Fruit fly (Drosophila melanogaster) whole organism, embryonic: ENCODE measurements around the gene Sgs5.

Source experiments
- Atf-2 ChIP-seq: fragments of 200-800 bp; sonication (Bioruptor generic); optimal IDR thresholded peaks from 2 replicates; lab custom pipeline; 2016; ENCODE audit warnings: missing biosample characterization, missing genetic modification characterization
- Awh ChIP-seq: fragments of 200-800 bp; sonication (Bioruptor generic); IDR thresholded peaks from 2 replicates; pipeline ENCODE4, ENCODE4 v1.3.6; 2022; ENCODE audit warnings: missing biosample characterization, missing genetic modification characterization
- Bteb2 ChIP-seq: fragments of 200-800 bp; sonication (Bioruptor generic); optimal IDR thresholded peaks from 2 replicates; lab custom pipeline; 2016; ENCODE audit warnings: missing biosample characterization, missing genetic modification characterization
- C15 ChIP-seq: fragments of 200-800 bp; sonication (Bioruptor generic); IDR thresholded peaks from 3 replicates; pipeline ENCODE4 v1.3.6; 2022; ENCODE audit warnings: missing biosample characterization, missing genetic modification characterization
- CG12769 ChIP-seq: fragments of 200-800 bp; sonication (Bioruptor generic); optimal IDR thresholded peaks from 2 replicates; lab custom pipeline; 2019; ENCODE audit warnings: missing biosample characterization, mild to moderate bottlenecking, missing genetic modification characterization, moderate library complexity
- CG12942 ChIP-seq: fragments of 200-800 bp; sonication (Bioruptor generic); optimal IDR thresholded peaks from 3 replicates; lab custom pipeline; 2016; ENCODE audit warnings: missing biosample characterization, missing genetic modification characterization
- CG15514 ChIP-seq: fragments of 200-800 bp; sonication (Bioruptor generic); optimal IDR thresholded peaks from 3 replicates; lab custom pipeline; 2017; ENCODE audit warnings: missing biosample characterization, missing genetic modification characterization, mild to moderate bottlenecking, moderate library complexity, missing genetic modification reagents
- CG16863 ChIP-seq: fragments of 200-800 bp; sonication (Bioruptor generic); optimal IDR thresholded peaks from 3 replicates; lab custom pipeline; 2016; ENCODE audit warnings: missing biosample characterization, missing genetic modification characterization
- CG17328 ChIP-seq: fragments of 200-800 bp; sonication (Bioruptor generic); IDR thresholded peaks from 2 replicates; pipeline ENCODE4 v1.3.6; 2022; ENCODE audit warnings: missing biosample characterization, missing genetic modification characterization
- CG17912 ChIP-seq: fragments of 200-800 bp; sonication (Bioruptor generic); optimal IDR thresholded peaks from 2 replicates; lab custom pipeline; 2018; ENCODE audit warnings: missing biosample characterization, mild to moderate bottlenecking, missing genetic modification characterization
- CG2129 ChIP-seq: fragments of 200-800 bp; sonication (Bioruptor generic); IDR thresholded peaks from 2 replicates; pipeline ENCODE4 v1.3.6; 2022; ENCODE audit warnings: missing biosample characterization, missing genetic modification characterization; ENCODE audit not compliant: partially characterized antibody
- CG2712 ChIP-seq: fragments of 200-800 bp; optimal IDR thresholded peaks from 3 replicates; lab custom pipeline; 2019; ENCODE audit warnings: missing biosample characterization, mild to moderate bottlenecking, missing genetic modification characterization, moderate library complexity
- CG3838 ChIP-seq: fragments of 200-800 bp; sonication (Bioruptor generic); optimal IDR thresholded peaks from 3 replicates; lab custom pipeline; 2016; ENCODE audit warnings: missing biosample characterization, missing genetic modification characterization
- CG4328 ChIP-seq: fragments of 200-800 bp; sonication (Bioruptor generic); optimal IDR thresholded peaks from 3 replicates; lab custom pipeline; 2017; ENCODE audit warnings: missing biosample characterization, missing genetic modification reagents, missing genetic modification characterization
- CG4707 ChIP-seq: fragments of 200-800 bp; sonication (Bioruptor generic); optimal IDR thresholded peaks from 2 replicates; lab custom pipeline; 2018; ENCODE audit warnings: missing biosample characterization, mild to moderate bottlenecking, missing genetic modification characterization, moderate library complexity
- CG4730 ChIP-seq: fragments of 200-800 bp; sonication (Bioruptor generic); IDR thresholded peaks from 2 replicates; pipeline ENCODE4 v1.3.6; 2022; ENCODE audit warnings: missing biosample characterization, missing genetic modification characterization
- CG5953 ChIP-seq: fragments of 200-800 bp; sonication (Bioruptor generic); IDR thresholded peaks from 2 replicates; pipeline ENCODE4 v1.3.6; 2022; ENCODE audit warnings: missing biosample characterization, missing genetic modification characterization
- CG6813 ChIP-seq: fragments of 200-800 bp; sonication (Bioruptor generic); optimal IDR thresholded peaks from 2 replicates; lab custom pipeline; 2017; ENCODE audit warnings: missing biosample characterization, missing genetic modification characterization, mild to moderate bottlenecking, moderate library complexity, missing genetic modification reagents
- CG8924 ChIP-seq: fragments of 200-800 bp; optimal IDR thresholded peaks from 3 replicates; lab custom pipeline; 2019; ENCODE audit warnings: missing biosample characterization, mild to moderate bottlenecking, missing genetic modification characterization, moderate library complexity
- Dp ChIP-seq: fragments of 200-800 bp; sonication (Bioruptor generic); optimal IDR thresholded peaks from 2 replicates; lab custom pipeline; 2018; ENCODE audit warnings: missing biosample characterization, mild to moderate bottlenecking, missing genetic modification characterization, moderate library complexity
- Gsc ChIP-seq: fragments of 200-800 bp; sonication (Bioruptor generic); IDR thresholded peaks from 2 replicates; pipeline ENCODE4 v1.3.6; 2022; ENCODE audit warnings: missing biosample characterization, missing genetic modification characterization
- Kr ChIP-seq: fragments of 200-800 bp; sonication (Bioruptor generic); optimal IDR thresholded peaks from 2 replicates; lab custom pipeline; 2017; ENCODE audit warnings: missing biosample characterization, mild to moderate bottlenecking, missing genetic modification characterization
- Pdp1 ChIP-seq, 2 experiments: fragments of 200-800 bp; sonication (Bioruptor generic); optimal IDR thresholded peaks; 3 replicates each; lab custom pipeline; 2016; ENCODE audit warnings: missing biosample characterization in 2 of 2, missing genetic modification characterization in 2 of 2, mild to moderate bottlenecking in 1 of 2, moderate library complexity in 1 of 2
- Poxn ChIP-seq: fragments of 200-800 bp; sonication (Bioruptor generic); IDR thresholded peaks from 2 replicates; pipeline ENCODE4 v1.3.6; 2022; ENCODE audit warnings: missing biosample characterization, missing genetic modification characterization
- Ptx1 ChIP-seq: fragments of 200-800 bp; sonication (Bioruptor generic); IDR thresholded peaks from 2 replicates; pipeline ENCODE4 v1.3.6; 2022; ENCODE audit warnings: missing biosample characterization, missing genetic modification characterization
- Scr ChIP-seq: fragments of 200-800 bp; sonication (Bioruptor generic); IDR thresholded peaks from 2 replicates; pipeline ENCODE4 v1.3.6; 2022; ENCODE audit warnings: missing biosample characterization, missing genetic modification characterization; ENCODE audit not compliant: partially characterized antibody
- Sry-β ChIP-seq: fragments of 200-800 bp; sonication (Bioruptor generic); optimal IDR thresholded peaks from 2 replicates; lab custom pipeline; 2018; ENCODE audit warnings: missing biosample characterization, mild to moderate bottlenecking, missing genetic modification characterization, moderate library complexity
- al ChIP-seq: fragments of 200-800 bp; sonication (Bioruptor generic); IDR thresholded peaks from 2 replicates; pipeline ENCODE4 v1.3.6; 2022; ENCODE audit warnings: missing biosample characterization, missing genetic modification characterization
- chinmo ChIP-seq: fragments of 200-800 bp; sonication (Bioruptor generic); IDR thresholded peaks from 4 replicates; pipeline ENCODE4 v1.3.6; 2022; ENCODE audit warnings: missing biosample characterization, missing genetic modification characterization; ENCODE audit not compliant: partially characterized antibody
- dati ChIP-seq: fragments of 200-800 bp; sonication (Bioruptor generic); IDR thresholded peaks from 2 replicates; pipeline ENCODE4 v1.3.6; 2022; ENCODE audit warnings: missing biosample characterization, missing genetic modification characterization
- dysf ChIP-seq: fragments of 200-800 bp; sonication (Bioruptor generic); IDR thresholded peaks from 3 replicates; pipeline ENCODE4 v1.3.6; 2022; ENCODE audit warnings: missing biosample characterization, missing genetic modification characterization
- exex ChIP-seq: fragments of 200-800 bp; sonication (Bioruptor generic); optimal IDR thresholded peaks from 4 replicates; lab custom pipeline; 2018; ENCODE audit warnings: missing biosample characterization, mild to moderate bottlenecking, missing genetic modification characterization, moderate library complexity
- fd3F ChIP-seq: fragments of 200-800 bp; sonication (Bioruptor generic); optimal IDR thresholded peaks from 2 replicates; lab custom pipeline; 2018; ENCODE audit warnings: missing biosample characterization, mild to moderate bottlenecking, missing genetic modification characterization, moderate library complexity
- ken ChIP-seq: fragments of 200-800 bp; sonication (Bioruptor generic); IDR thresholded peaks from 3 replicates; pipeline ENCODE4 v1.3.6; 2022; ENCODE audit warnings: missing biosample characterization, missing genetic modification characterization
- knrl ChIP-seq: fragments of 200-800 bp; sonication (Bioruptor generic); IDR thresholded peaks from 3 replicates; pipeline ENCODE4 v1.3.6; 2022; ENCODE audit warnings: missing biosample characterization, missing genetic modification characterization; ENCODE audit not compliant: partially characterized antibody
- lbe ChIP-seq: fragments of 200-800 bp; sonication (Bioruptor generic); optimal IDR thresholded peaks from 2 replicates; lab custom pipeline; 2016; ENCODE audit warnings: missing biosample characterization, mild to moderate bottlenecking, missing genetic modification characterization
- nom ChIP-seq: fragments of 200-800 bp; sonication (Bioruptor generic); optimal IDR thresholded peaks from 2 replicates; lab custom pipeline; 2017; ENCODE audit warnings: missing biosample characterization, missing genetic modification characterization, mild to moderate bottlenecking, moderate library complexity, missing genetic modification reagents
- oc ChIP-seq: fragments of 200-800 bp; sonication (Bioruptor generic); optimal IDR thresholded peaks from 2 replicates; lab custom pipeline; 2018; ENCODE audit warnings: missing biosample characterization, mild to moderate bottlenecking, missing genetic modification characterization, moderate library complexity
- pb ChIP-seq: fragments of 200-800 bp; sonication (Bioruptor generic); optimal IDR thresholded peaks from 3 replicates; lab custom pipeline; 2016; ENCODE audit warnings: missing biosample characterization, missing genetic modification characterization
- repo ChIP-seq: fragments of 200-800 bp; sonication (Bioruptor generic); optimal IDR thresholded peaks from 2 replicates; lab custom pipeline; 2016; ENCODE audit warnings: missing biosample characterization, missing genetic modification characterization
- so ChIP-seq: fragments of 200-800 bp; sonication (Bioruptor generic); IDR thresholded peaks from 3 replicates; pipeline ENCODE4 v1.3.6; 2022; ENCODE audit warnings: missing biosample characterization, missing genetic modification characterization
- twi ChIP-seq: fragments of 200-800 bp; optimal IDR thresholded peaks from 2 replicates; lab custom pipeline; 2019; ENCODE audit warnings: missing biosample characterization, mild to moderate bottlenecking, missing genetic modification characterization, moderate library complexity
- z ChIP-seq: fragments of 200-800 bp; sonication (Bioruptor generic); IDR thresholded peaks from 3 replicates; pipeline ENCODE4 v1.3.6; 2022; ENCODE audit warnings: missing biosample characterization, missing genetic modification characterization

Gene Sgs5

dm6 chr3R:17613549-17613948 is 18.4 kb downstream of the Sgs5 start, which contains the start of gene CG14327:
Gene CG14327, plus strand, starts transcription at chr3R:17613709.
- no peak for TF ChIP-seq knrl
- no peak for TF ChIP-seq CG16863 (GFP tag; lab: Kevin White, UChicago)
- no peak for TF ChIP-seq dysf (GFP tag; lab: Robert Waterston, UW)
- no peak for TF ChIP-seq exex (tag; lab: Kevin White, UChicago)
- TF ChIP-seq Ptx1: no peak
- no peak for TF ChIP-seq ken (GFP tag; lab: Robert Waterston, UW)
- TF ChIP-seq CG8924: no peak
- peak; percentile 32 for TF ChIP-seq oc (tag; lab: Kevin White, UChicago)
- no peak for TF ChIP-seq Poxn (GFP tag; lab: Robert Waterston, UW)
- peak; percentile 47 for TF ChIP-seq nom
- TF ChIP-seq CG4707: no peak
- TF ChIP-seq CG5953 (GFP tag; lab: Robert Waterston, UW): no peak
- TF ChIP-seq CG12942: no peak
- no peak for TF ChIP-seq CG4328 (GFP tag; lab: Kevin White, UChicago)
- 0 out of 4 replicates have a peak, but pooled peaks have one; percentile 38 for TF ChIP-seq chinmo
- no peak for TF ChIP-seq CG17912 (GFP tag; lab: Kevin White, UChicago)
- no peak for TF ChIP-seq CG17328 (GFP tag; lab: Robert Waterston, UW)
- peak in 1 of 2 experiments; percentile 79 for TF ChIP-seq Pdp1 (GFP tag; optimal IDR thresholded peaks at IDR 0.05; lab: Kevin White, UChicago)
- TF ChIP-seq CG6813 (GFP tag; lab: Kevin White, UChicago): no peak
- TF ChIP-seq CG2129 (GFP tag; lab: Robert Waterston, UW): no peak
- no peak for TF ChIP-seq Kr (GFP tag; lab: Kevin White, UChicago)
- no peak for TF ChIP-seq CG3838 (GFP tag; lab: Kevin White, UChicago)
- TF ChIP-seq dati (GFP tag; lab: Robert Waterston, UW): no peak
- TF ChIP-seq CG4730 (GFP tag; lab: Robert Waterston, UW): no peak
- no peak for TF ChIP-seq lbe (GFP tag; lab: Kevin White, UChicago)
- TF ChIP-seq fd3F: no peak
- TF ChIP-seq repo: no peak
- TF ChIP-seq Dp: no peak
- no peak for TF ChIP-seq Bteb2 (GFP tag; lab: Kevin White, UChicago)
- 0 out of 3 replicates have a peak, but pooled peaks have one; percentile 25 for TF ChIP-seq so (GFP tag; lab: Robert Waterston, UW)
- no peak for TF ChIP-seq Gsc (GFP tag; lab: Robert Waterston, UW)
- TF ChIP-seq C15 (GFP tag; lab: Robert Waterston, UW): no peak
- TF ChIP-seq CG2712 (tag; lab: Kevin White, UChicago): no peak
- no peak for TF ChIP-seq pb (GFP tag; lab: Kevin White, UChicago)
- TF ChIP-seq CG15514 (GFP tag; lab: Kevin White, UChicago): no peak
- no peak for TF ChIP-seq al (GFP tag; lab: Robert Waterston, UW)
- no peak for TF ChIP-seq z (GFP tag; lab: Robert Waterston, UW)
- no peak for TF ChIP-seq CG12769 (tag; lab: Kevin White, UChicago)
- no peak for TF ChIP-seq Scr (GFP tag; lab: Robert Waterston, UW)
- TF ChIP-seq twi: no peak
- TF ChIP-seq Atf-2: no peak
- TF ChIP-seq Awh (GFP tag; lab: Robert Waterston, UW): 0 out of 2 replicates have a peak, but pooled peaks have one; percentile 37
- TF ChIP-seq Sry-β (GFP tag; lab: Kevin White, UChicago): no peak
